Worm (Caenorhabditis elegans) whole organism, early embryonic: ENCODE data around the gene F55E10.4.

Experiments used
- F13C5.2 ChIP-seq: sonication (generic microtip); optimal IDR thresholded peaks from 2 replicates; lab custom pipeline; 2017; ENCODE audit warnings: mild to moderate bottlenecking, missing genetic modification characterization, inconsistent platforms, missing compliant biosample characterization
- aly-1 ChIP-seq: sonication (generic microtip); optimal IDR thresholded peaks from 2 replicates; lab custom pipeline; 2016; ENCODE audit warnings: missing genetic modification characterization, missing compliant biosample characterization
- ama-1 ChIP-seq: fragments of 150-350 bp; optimal IDR thresholded peaks from 2 replicates; lab custom pipeline; 2014
- ceh-13 ChIP-seq: fragments of 200-800 bp; sonication (Bioruptor generic); optimal IDR thresholded peaks from 2 replicates; lab custom pipeline; 2018; ENCODE audit warnings: mild to moderate bottlenecking, missing genetic modification characterization, missing compliant biosample characterization
- ceh-36 ChIP-seq: sonication (generic microtip); optimal IDR thresholded peaks from 2 replicates; lab custom pipeline; 2016; ENCODE audit warnings: missing genetic modification characterization, inconsistent platforms, missing compliant biosample characterization
- ets-7 ChIP-seq: sonication (generic microtip); optimal IDR thresholded peaks from 2 replicates; lab custom pipeline; 2016; ENCODE audit warnings: missing genotype, missing genetic modification characterization, missing compliant biosample characterization
- flt-1 ChIP-seq: fragments of 200-800 bp; sonication (Bioruptor generic); IDR thresholded peaks from 2 replicates; pipeline ENCODE4 v1.3.6; 2022; ENCODE audit warnings: missing genetic modification characterization, missing compliant biosample characterization
- hmg-4 ChIP-seq: fragments of 200-800 bp; sonication (Bioruptor generic); optimal IDR thresholded peaks from 2 replicates; lab custom pipeline; 2018; ENCODE audit warnings: mild to moderate bottlenecking, missing genetic modification characterization, missing compliant biosample characterization
- sea-1 ChIP-seq: fragments of 200-800 bp; sonication (Bioruptor generic); conservative IDR thresholded peaks from 2 replicates; pipeline ENCODE4 v1.3.6; 2022; ENCODE audit warnings: missing genetic modification characterization, missing compliant biosample characterization
- tbx-11 ChIP-seq: fragments of 200-800 bp; sonication (Bioruptor generic); IDR thresholded peaks from 2 replicates; pipeline ENCODE4 v1.3.6; 2022; ENCODE audit warnings: missing genetic modification characterization, missing compliant biosample characterization
- tbx-37 ChIP-seq: fragments of 200-800 bp; sonication (Bioruptor generic); conservative IDR thresholded peaks from 2 replicates; pipeline ENCODE4 v1.3.6; 2022; ENCODE audit warnings: missing genetic modification reagents, missing genetic modification characterization, missing compliant biosample characterization

DNA sequence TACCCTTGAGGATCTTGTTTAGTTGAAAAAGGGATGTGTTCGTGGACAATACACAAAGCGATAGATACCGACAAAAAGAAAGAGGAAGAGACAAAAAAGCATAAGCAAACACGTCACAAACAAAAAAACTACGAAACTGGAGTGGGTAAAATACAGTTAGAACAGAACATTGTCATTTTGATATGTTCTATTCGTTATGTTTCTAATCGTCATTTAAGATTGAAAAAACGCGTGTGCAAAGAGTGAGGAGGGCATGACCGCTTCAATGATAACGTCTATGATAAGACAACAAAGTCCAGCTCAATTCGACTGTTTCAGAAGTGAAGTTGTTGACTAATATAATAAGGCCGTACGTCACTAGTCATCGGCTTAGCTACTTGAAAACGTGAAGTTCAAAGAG, 27.6 kb upstream of the F55E10.4 start:
- TF ChIP-seq ets-7 (tag; lab: Kevin White, UChicago) (no peak), flt-1 (GFP tag; lab: Robert Waterston, UW) (no peak), tbx-37 (no peak), ceh-36 (no peak), F13C5.2 (tag; lab: Kevin White, UChicago) (no peak), ama-1 (lab: Kevin White, UChicago) (no peak), ceh-13 (GFP tag; lab: Kevin White, UChicago) (no peak), aly-1 (tag; lab: Kevin White, UChicago) (no peak), hmg-4 (no peak), tbx-11 (GFP tag; lab: Robert Waterston, UW) (no peak), sea-1 (GFP tag; lab: Robert Waterston, UW) (no peak)
